Worm (Caenorhabditis elegans) whole organism, early embryonic: ENCODE results near the gene fbxb-82.

ENCODE experiments used
- F13C5.2 ChIP-seq: sonication (generic microtip); optimal IDR thresholded peaks from 2 replicates; lab custom pipeline; 2017; ENCODE audit warnings: mild to moderate bottlenecking, missing genetic modification characterization, inconsistent platforms, missing compliant biosample characterization
- ama-1 ChIP-seq: fragments of 150-350 bp; optimal IDR thresholded peaks from 2 replicates; lab custom pipeline; 2014
- ceh-13 ChIP-seq: fragments of 200-800 bp; sonication (Bioruptor generic); optimal IDR thresholded peaks from 2 replicates; lab custom pipeline; 2018; ENCODE audit warnings: mild to moderate bottlenecking, missing genetic modification characterization, missing compliant biosample characterization
- ceh-36 ChIP-seq: sonication (generic microtip); optimal IDR thresholded peaks from 2 replicates; lab custom pipeline; 2016; ENCODE audit warnings: missing genetic modification characterization, inconsistent platforms, missing compliant biosample characterization
- flt-1 ChIP-seq: fragments of 200-800 bp; sonication (Bioruptor generic); IDR thresholded peaks from 2 replicates; pipeline ENCODE4 v1.3.6; 2022; ENCODE audit warnings: missing genetic modification characterization, missing compliant biosample characterization

DNA sequence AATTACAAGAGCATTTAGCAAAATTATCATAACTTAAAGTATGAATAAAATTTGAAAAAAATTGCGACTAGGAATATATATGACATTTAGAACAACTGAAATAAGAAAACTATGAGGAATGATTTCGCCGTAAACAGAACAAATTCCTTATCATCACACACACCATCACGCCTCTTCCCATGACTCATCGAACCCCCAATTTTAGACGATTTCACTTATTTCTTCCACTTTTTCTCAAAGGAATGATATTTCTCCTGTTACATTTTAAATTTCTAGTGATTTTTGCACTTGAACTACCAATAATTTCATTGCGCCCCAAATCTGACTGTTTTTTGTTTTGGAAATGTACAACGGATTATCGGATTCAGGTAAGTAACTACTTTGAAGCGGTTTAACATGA is 13.6 kb upstream of the fbxb-82 start, which contains the start of the genes zig-13 and ver-1:
- TF ChIP-seq ama-1 (lab: Kevin White, UChicago) (no peak), flt-1 (GFP tag; lab: Robert Waterston, UW) (no peak), F13C5.2 (tag; lab: Kevin White, UChicago) (no peak), ceh-13 (GFP tag; lab: Kevin White, UChicago) (no peak), ceh-36 (tag; lab: Kevin White, UChicago) (no peak)
